Worm (Caenorhabditis elegans) whole organism, young adult: Measurements from ENCODE around the gene F15E6.5.

Experiments
- B0035.1 ChIP-seq: sonication (generic microtip); optimal IDR thresholded peaks from 2 replicates; lab custom pipeline; 2016; ENCODE audit warnings: missing genetic modification characterization, mild to moderate bottlenecking, missing compliant biosample characterization, missing genotype, missing genetic modification reagents
- D2030.7 ChIP-seq: fragments of 200-800 bp; sonication (Bioruptor generic); IDR thresholded peaks from 2 replicates; pipeline ENCODE4 v1.3.6; 2022; ENCODE audit warnings: missing genetic modification reagents, missing genetic modification characterization, missing compliant biosample characterization
- F23B12.7 ChIP-seq: sonication (generic microtip); optimal IDR thresholded peaks from 2 replicates; lab custom pipeline; 2017; ENCODE audit warnings: missing genetic modification characterization, mild to moderate bottlenecking, missing compliant biosample characterization, antibody characterized with exemption, moderate library complexity; ENCODE audit not compliant: insufficient read depth
- F39B2.1 ChIP-seq: fragments of 200-800 bp; sonication (Bioruptor generic); IDR thresholded peaks from 2 replicates; pipeline ENCODE4 v1.3.6; 2022; ENCODE audit warnings: missing genetic modification reagents, missing genetic modification characterization, missing compliant biosample characterization
- F52B5.7 ChIP-seq: sonication (generic microtip); optimal IDR thresholded peaks from 2 replicates; lab custom pipeline; 2016; ENCODE audit warnings: mild to moderate bottlenecking, missing genetic modification characterization, missing compliant biosample characterization
- Y53G8AR.9 ChIP-seq: fragments of 200-800 bp; sonication (Bioruptor generic); conservative IDR thresholded peaks from 2 replicates; pipeline ENCODE4 v1.3.6; 2022; ENCODE audit warnings: missing genetic modification reagents, missing genetic modification characterization, missing compliant biosample characterization
- Y79H2A.3 ChIP-seq: fragments of 200-800 bp; sonication (Bioruptor generic); conservative IDR thresholded peaks from 2 replicates; pipeline ENCODE4 v1.3.6; 2022; ENCODE audit warnings: missing genetic modification reagents, missing genetic modification characterization, missing compliant biosample characterization
- ZK185.1 ChIP-seq: sonication (generic microtip); optimal IDR thresholded peaks from 2 replicates; lab custom pipeline; 2016; ENCODE audit warnings: mild to moderate bottlenecking, missing genetic modification characterization, missing compliant biosample characterization; ENCODE audit not compliant: poor library complexity, severe bottlenecking
- aptf-2 ChIP-seq: fragments of 200-800 bp; sonication (Bioruptor generic); conservative IDR thresholded peaks from 2 replicates; pipeline ENCODE4 v1.3.6; 2022; ENCODE audit warnings: missing genetic modification reagents, missing genetic modification characterization, missing compliant biosample characterization
- athp-1 ChIP-seq: sonication (generic microtip); optimal IDR thresholded peaks from 2 replicates; lab custom pipeline; 2017; ENCODE audit warnings: mild to moderate bottlenecking, missing genetic modification characterization, missing compliant biosample characterization
- attf-5 ChIP-seq: fragments of 200-800 bp; sonication (Bioruptor generic); optimal IDR thresholded peaks from 2 replicates; lab custom pipeline; 2018; ENCODE audit warnings: mild to moderate bottlenecking, missing genetic modification characterization, missing compliant biosample characterization
- bed-1 ChIP-seq: fragments of 200-800 bp; sonication (Bioruptor generic); IDR thresholded peaks from 2 replicates; pipeline ENCODE4 v1.3.6; 2022; ENCODE audit warnings: missing genetic modification reagents, missing genetic modification characterization, missing compliant biosample characterization
- ccch-3 ChIP-seq: fragments of 200-800 bp; sonication (Bioruptor generic); optimal IDR thresholded peaks from 2 replicates; lab custom pipeline; 2018; ENCODE audit warnings: mild to moderate bottlenecking, missing genetic modification characterization, missing compliant biosample characterization
- cebp-2 ChIP-seq: fragments of 200-800 bp; sonication (Bioruptor generic); IDR thresholded peaks from 2 replicates; pipeline ENCODE4 v1.3.6; 2022; ENCODE audit warnings: missing genetic modification characterization, missing compliant biosample characterization
- ceh-27 ChIP-seq: fragments of 200-800 bp; sonication (Bioruptor generic); optimal IDR thresholded peaks from 2 replicates; lab custom pipeline; 2018; ENCODE audit warnings: mild to moderate bottlenecking, missing genetic modification characterization, moderate library complexity, missing compliant biosample characterization
- dox-1 ChIP-seq: fragments of 200-800 bp; sonication (Bioruptor generic); IDR thresholded peaks from 2 replicates; pipeline ENCODE4 v1.3.6; 2022; ENCODE audit warnings: missing genetic modification reagents, missing genetic modification characterization, missing compliant biosample characterization
- dpff-1 ChIP-seq: sonication (generic microtip); optimal IDR thresholded peaks from 2 replicates; lab custom pipeline; 2017; ENCODE audit warnings: mild to moderate bottlenecking, missing genetic modification characterization, missing compliant biosample characterization
- egl-44 ChIP-seq: fragments of 200-800 bp; sonication (Bioruptor generic); IDR thresholded peaks from 2 replicates; pipeline ENCODE4 v1.3.6; 2022; ENCODE audit warnings: missing genetic modification reagents, missing genetic modification characterization, missing compliant biosample characterization
- egrh-3 ChIP-seq: fragments of 200-800 bp; sonication (Bioruptor generic); IDR thresholded peaks from 2 replicates; pipeline ENCODE4 v1.3.6; 2022; ENCODE audit warnings: missing genetic modification reagents, missing genetic modification characterization, missing compliant biosample characterization
- ekl-4 ChIP-seq: fragments of 200-800 bp; sonication (Bioruptor generic); IDR thresholded peaks from 2 replicates; pipeline ENCODE4 v1.3.6; 2022; ENCODE audit warnings: missing genetic modification reagents, missing genetic modification characterization, missing compliant biosample characterization
- fkh-3 ChIP-seq: sonication (generic microtip); optimal IDR thresholded peaks from 2 replicates; lab custom pipeline; 2016; ENCODE audit warnings: mild to moderate bottlenecking, missing genetic modification characterization, missing compliant biosample characterization
- him-1 ChIP-seq: sonication (generic microtip); optimal IDR thresholded peaks from 2 replicates; lab custom pipeline; 2016; ENCODE audit warnings: missing genotype, missing genetic modification reagents, missing genetic modification characterization, missing compliant biosample characterization
- hlh-26 ChIP-seq: fragments of 200-800 bp; sonication (Bioruptor generic); conservative IDR thresholded peaks from 2 replicates; pipeline ENCODE4 v1.3.6; 2022; ENCODE audit warnings: missing genetic modification reagents, missing genetic modification characterization, missing compliant biosample characterization
- hrde-1 ChIP-seq: sonication (generic microtip); optimal IDR thresholded peaks from 2 replicates; lab custom pipeline; 2016; ENCODE audit warnings: missing genetic modification characterization, mild to moderate bottlenecking, missing compliant biosample characterization, moderate library complexity, missing genotype, missing genetic modification reagents, borderline replicate concordance
- hsf-1 ChIP-seq: fragments of 200-800 bp; sonication (Bioruptor generic); IDR thresholded peaks from 2 replicates; pipeline ENCODE4 v1.3.6; 2022; ENCODE audit warnings: missing genetic modification reagents, missing genetic modification characterization, missing compliant biosample characterization
- lag-1 ChIP-seq: fragments of 200-800 bp; sonication (Bioruptor generic); IDR thresholded peaks from 2 replicates; pipeline ENCODE4 v1.3.6; 2022; ENCODE audit warnings: missing genetic modification reagents, missing genetic modification characterization, missing compliant biosample characterization
- let-607 ChIP-seq, 2 experiments: fragments of 200-800 bp in 1 of 2; sonication (Bioruptor generic) in 1 of 2; sonication (generic microtip) in 1 of 2; optimal IDR thresholded peaks; 2 replicates each; lab custom pipeline; 2016 to 2018; ENCODE audit warnings: mild to moderate bottlenecking in 2 of 2, missing compliant biosample characterization in 2 of 2, missing genetic modification characterization in 2 of 2, moderate library complexity in 2 of 2, missing genotype in 1 of 2
- madf-10 ChIP-seq: sonication (generic microtip); optimal IDR thresholded peaks from 2 replicates; lab custom pipeline; 2016; ENCODE audit warnings: mild to moderate bottlenecking, missing genetic modification characterization, missing compliant biosample characterization
- mcd-1 ChIP-seq: fragments of 200-800 bp; sonication (Bioruptor generic); IDR thresholded peaks from 2 replicates; pipeline ENCODE4 v1.3.6; 2022; ENCODE audit warnings: missing genetic modification reagents, missing genetic modification characterization, missing compliant biosample characterization
- mes-4 ChIP-seq: sonication (generic microtip); optimal IDR thresholded peaks from 2 replicates; lab custom pipeline; 2016; ENCODE audit warnings: missing genotype, missing genetic modification characterization, missing compliant biosample characterization
- mxl-1 ChIP-seq: sonication (generic microtip); optimal IDR thresholded peaks from 2 replicates; lab custom pipeline; 2016; ENCODE audit warnings: missing genetic modification characterization, missing compliant biosample characterization
- nfyb-1 ChIP-seq: fragments of 200-800 bp; sonication (Bioruptor generic); IDR thresholded peaks from 2 replicates; pipeline ENCODE4 v1.3.6; 2022; ENCODE audit warnings: missing genetic modification reagents, missing genetic modification characterization, missing compliant biosample characterization
- nhr-90 ChIP-seq: sonication (generic microtip); optimal IDR thresholded peaks from 2 replicates; lab custom pipeline; 2016; ENCODE audit warnings: missing genotype, mild to moderate bottlenecking, missing genetic modification characterization, missing compliant biosample characterization
- pha-4 ChIP-seq: fragments of 150-350 bp; sonication (generic microtip); optimal IDR thresholded peaks from 2 replicates; lab custom pipeline; 2014; ENCODE audit warnings: missing biosample characterization, missing genetic modification reagents, missing genetic modification characterization
- repo-1 ChIP-seq: sonication (generic microtip); optimal IDR thresholded peaks from 2 replicates; lab custom pipeline; 2017; ENCODE audit warnings: mild to moderate bottlenecking, missing genetic modification characterization, missing compliant biosample characterization
- sea-2 ChIP-seq: fragments of 200-800 bp; sonication (Bioruptor generic); IDR thresholded peaks from 2 replicates; pipeline ENCODE4 v1.3.6; 2022; ENCODE audit warnings: missing genetic modification characterization, missing compliant biosample characterization
- snpc-1.1 ChIP-seq: sonication (generic microtip); optimal IDR thresholded peaks from 2 replicates; lab custom pipeline; 2017; ENCODE audit warnings: missing genetic modification characterization, mild to moderate bottlenecking, missing compliant biosample characterization, antibody characterized with exemption, moderate library complexity, missing genotype, missing genetic modification reagents; ENCODE audit not compliant: insufficient read depth
- snpc-3.4 ChIP-seq: sonication (generic microtip); optimal IDR thresholded peaks from 2 replicates; lab custom pipeline; 2017; ENCODE audit warnings: missing genetic modification characterization, mild to moderate bottlenecking, missing compliant biosample characterization, antibody characterized with exemption, moderate library complexity, missing genotype, missing genetic modification reagents
- sptf-2 ChIP-seq: fragments of 200-800 bp; sonication (Bioruptor generic); optimal IDR thresholded peaks from 2 replicates; lab custom pipeline; 2018; ENCODE audit warnings: mild to moderate bottlenecking, missing genetic modification characterization, missing compliant biosample characterization
- tbx-9 ChIP-seq: sonication (generic microtip); optimal IDR thresholded peaks from 2 replicates; lab custom pipeline; 2016; ENCODE audit warnings: borderline replicate concordance, missing genetic modification characterization, inconsistent platforms, missing compliant biosample characterization
- tlf-1 ChIP-seq: fragments of 200-800 bp; sonication (Bioruptor generic); optimal IDR thresholded peaks from 2 replicates; lab custom pipeline; 2018; ENCODE audit warnings: mild to moderate bottlenecking, missing genetic modification characterization, missing compliant biosample characterization
- zfh-2 ChIP-seq: fragments of 200-800 bp; sonication (Bioruptor generic); conservative IDR thresholded peaks from 2 replicates; pipeline ENCODE4 v1.3.6; 2022; ENCODE audit warnings: missing genetic modification reagents, missing genetic modification characterization, missing compliant biosample characterization
- ztf-22 ChIP-seq: fragments of 200-800 bp; sonication (Bioruptor generic); optimal IDR thresholded peaks from 2 replicates; lab custom pipeline; 2018; ENCODE audit warnings: mild to moderate bottlenecking, missing genetic modification characterization, moderate library complexity, missing compliant biosample characterization
- ztf-3 ChIP-seq: fragments of 200-800 bp; sonication (Bioruptor generic); optimal IDR thresholded peaks from 2 replicates; lab custom pipeline; 2018; ENCODE audit warnings: mild to moderate bottlenecking, missing genetic modification characterization, missing compliant biosample characterization
- ztf-6 ChIP-seq: fragments of 200-800 bp; sonication (Bioruptor generic); IDR thresholded peaks from 2 replicates; pipeline ENCODE4 v1.3.6; 2022; ENCODE audit warnings: missing genetic modification reagents, missing genetic modification characterization, missing compliant biosample characterization

Gene F15E6.5

ce11 chrIV:4298983-4299382 lies 9.6 kb downstream of the F15E6.5 start, which contains the start of gene F15E6.9:
TSS of gene F15E6.9 (minus strand) at chrIV:4299083.
- TF ChIP-seq mxl-1 (tag; lab: Kevin White, UChicago) (no peak), Y79H2A.3 (GFP tag; lab: Robert Waterston, UW) (no peak), F52B5.7 (tag; lab: Kevin White, UChicago) (no peak), D2030.7 (GFP tag; lab: Robert Waterston, UW) (no peak), snpc-1.1 (tag; lab: Kevin White, UChicago) (no peak), ztf-3 (GFP tag; lab: Kevin White, UChicago) (no peak), athp-1 (tag; lab: Kevin White, UChicago) (no peak), ZK185.1 (no peak), let-607 (tag; optimal IDR thresholded peaks at IDR 0.05; lab: Kevin White, UChicago) (no peak), mes-4 (tag; lab: Kevin White, UChicago) (no peak), cebp-2 (GFP tag; lab: Robert Waterston, UW) (no peak), ekl-4 (GFP tag; lab: Robert Waterston, UW) (no peak), F23B12.7 (no peak), hlh-26 (GFP tag; lab: Robert Waterston, UW) (no peak), fkh-3 (tag; lab: Kevin White, UChicago) (no peak), egl-44 (no peak), ceh-27 (GFP tag; lab: Kevin White, UChicago) (no peak), madf-10 (no peak)
- TF ChIP-seq, all 124 proteins: peak for 0

- TF ChIP-seq Y79H2A.3 (GFP tag; lab: Robert Waterston, UW) (no peak), sea-2 (GFP tag; lab: Robert Waterston, UW) (no peak), tlf-1 (GFP tag; lab: Kevin White, UChicago) (no peak), hrde-1 (tag; lab: Kevin White, UChicago) (no peak), mcd-1 (GFP tag; lab: Robert Waterston, UW) (no peak), ztf-6 (GFP tag; lab: Robert Waterston, UW) (no peak), lag-1 (no peak), attf-5 (GFP tag; lab: Kevin White, UChicago) (no peak), bed-1 (GFP tag; lab: Robert Waterston, UW) (no peak), cebp-2 (GFP tag; lab: Robert Waterston, UW) (no peak), snpc-3.4 (tag; lab: Kevin White, UChicago) (no peak), repo-1 (tag; lab: Kevin White, UChicago) (no peak), Y53G8AR.9 (GFP tag; lab: Robert Waterston, UW) (no peak), tbx-9 (tag; lab: Kevin White, UChicago) (no peak), ztf-22 (GFP tag; lab: Kevin White, UChicago) (no peak), nhr-90 (tag; lab: Kevin White, UChicago) (no peak)
Observed at ce11 chrIV:4299994-4300393, 10.6 kb downstream of the F15E6.5 start.

- TF ChIP-seq pha-4 (tag; lab: Kevin White, UChicago) (no peak), zfh-2 (GFP tag; lab: Robert Waterston, UW) (peak; percentile 87), dox-1 (peak; percentile 28; the same call in 1 of the 2 replicates), F52B5.7 (tag; lab: Kevin White, UChicago) (no peak), F23B12.7 (no peak), ccch-3 (GFP tag; lab: Kevin White, UChicago) (no peak), dpff-1 (tag; lab: Kevin White, UChicago) (no peak), him-1 (tag; lab: Kevin White, UChicago) (no peak), D2030.7 (GFP tag; lab: Robert Waterston, UW) (no peak), aptf-2 (GFP tag; lab: Robert Waterston, UW) (no peak), F39B2.1 (no peak), hrde-1 (tag; lab: Kevin White, UChicago) (no peak), hsf-1 (no peak), sptf-2 (no peak), cebp-2 (GFP tag; lab: Robert Waterston, UW) (no peak), egrh-3 (GFP tag; lab: Robert Waterston, UW) (peak; percentile 47; the same call in 1 of the 2 replicates), nfyb-1 (0 out of 2 replicates have a peak, but pooled peaks have one; percentile 30), B0035.1 (tag; lab: Kevin White, UChicago) (no peak)
Observed at ce11 chrIV:4301202-4301601, 11.8 kb downstream of the F15E6.5 start, which contains the start of gene lgc-22. TSS of gene lgc-22 (plus strand) at chrIV:4301306.
